Fruit fly (Drosophila melanogaster) whole organism, pupa: ENCODE measurements around the gene CG42556.

Experiments
- CG10348 ChIP-seq: fragments of 200-800 bp; sonication (Bioruptor generic); IDR thresholded peaks from 2 replicates; pipeline ENCODE4 v1.3.6; 2022; ENCODE audit warnings: missing biosample characterization, missing genetic modification characterization
- CG12605 ChIP-seq: fragments of 200-800 bp; sonication (Bioruptor generic); IDR thresholded peaks from 2 replicates; pipeline ENCODE4 v1.3.6; 2022; ENCODE audit warnings: missing biosample characterization, missing genetic modification characterization
- CG13204 ChIP-seq: fragments of 200-800 bp; sonication (Bioruptor generic); optimal IDR thresholded peaks from 2 replicates; lab custom pipeline; 2018; ENCODE audit warnings: missing biosample characterization, mild to moderate bottlenecking, missing genetic modification characterization, moderate library complexity
- CG14655 ChIP-seq: fragments of 200-800 bp; sonication (Bioruptor generic); optimal IDR thresholded peaks from 3 replicates; lab custom pipeline; 2017; ENCODE audit warnings: mild to moderate bottlenecking, missing biosample characterization, missing genetic modification reagents, missing genetic modification characterization
- CG15710 ChIP-seq: fragments of 200-800 bp; sonication (Bioruptor generic); optimal IDR thresholded peaks from 2 replicates; lab custom pipeline; 2018; ENCODE audit warnings: missing biosample characterization, mild to moderate bottlenecking, missing genetic modification characterization, moderate library complexity
- CG17806 ChIP-seq: fragments of 200-800 bp; sonication (Bioruptor generic); optimal IDR thresholded peaks from 2 replicates; lab custom pipeline; 2018; ENCODE audit warnings: missing biosample characterization, mild to moderate bottlenecking, missing genetic modification characterization, moderate library complexity
- CG32121 ChIP-seq: fragments of 200-800 bp; sonication (Bioruptor generic); IDR thresholded peaks from 2 replicates; pipeline ENCODE4 v1.3.6; 2022; ENCODE audit warnings: missing biosample characterization, missing genetic modification characterization
- CG34367 ChIP-seq: fragments of 200-800 bp; sonication (Bioruptor generic); optimal IDR thresholded peaks from 2 replicates; lab custom pipeline; 2018; ENCODE audit warnings: missing biosample characterization, mild to moderate bottlenecking, missing genetic modification characterization
- CG4496 ChIP-seq: fragments of 200-800 bp; sonication (Bioruptor generic); IDR thresholded peaks from 3 replicates; pipeline ENCODE4 v1.3.6; 2022; ENCODE audit warnings: missing biosample characterization, missing genetic modification characterization
- CG8159 ChIP-seq: fragments of 200-800 bp; sonication (Bioruptor generic); optimal IDR thresholded peaks from 3 replicates; lab custom pipeline; 2018; ENCODE audit warnings: missing biosample characterization, mild to moderate bottlenecking, missing genetic modification characterization, moderate library complexity
- CG8301 ChIP-seq: fragments of 200-800 bp; sonication (Bioruptor generic); optimal IDR thresholded peaks from 2 replicates; lab custom pipeline; 2018; ENCODE audit warnings: missing biosample characterization, mild to moderate bottlenecking, missing genetic modification characterization
- CG9948 ChIP-seq: fragments of 200-800 bp; sonication (Bioruptor generic); optimal IDR thresholded peaks from 2 replicates; lab custom pipeline; 2018; ENCODE audit warnings: missing biosample characterization, mild to moderate bottlenecking, missing genetic modification characterization, moderate library complexity
- D1 ChIP-seq: fragments of 200-800 bp; sonication (Bioruptor generic); optimal IDR thresholded peaks from 2 replicates; lab custom pipeline; 2018; ENCODE audit warnings: missing biosample characterization, mild to moderate bottlenecking, missing genetic modification characterization, moderate library complexity
- EcR ChIP-seq: fragments of 200-800 bp; sonication (Bioruptor generic); optimal IDR thresholded peaks from 3 replicates; lab custom pipeline; 2019; ENCODE audit warnings: missing biosample characterization, missing genetic modification characterization, mild to moderate bottlenecking, moderate library complexity, missing genetic modification reagents
- Ets98B ChIP-seq: fragments of 200-800 bp; sonication (Bioruptor generic); IDR thresholded peaks from 2 replicates; pipeline ENCODE4 v1.3.6; 2022; ENCODE audit warnings: missing biosample characterization, missing genetic modification characterization
- Pif1A ChIP-seq: fragments of 200-800 bp; sonication (Bioruptor generic); optimal IDR thresholded peaks from 3 replicates; lab custom pipeline; 2016; ENCODE audit warnings: missing biosample characterization, missing genetic modification characterization
- Pif1B ChIP-seq: fragments of 200-800 bp; sonication (Bioruptor generic); optimal IDR thresholded peaks from 3 replicates; lab custom pipeline; 2016; ENCODE audit warnings: missing biosample characterization, missing genetic modification characterization
- Snoo ChIP-seq: fragments of 200-800 bp; sonication (Bioruptor generic); optimal IDR thresholded peaks from 3 replicates; lab custom pipeline; 2017; ENCODE audit warnings: missing biosample characterization, mild to moderate bottlenecking, missing genetic modification characterization, inconsistent platforms
- fd96Ca ChIP-seq: fragments of 200-800 bp; sonication (Bioruptor generic); IDR thresholded peaks from 3 replicates; pipeline ENCODE4 v1.3.6; 2022; ENCODE audit warnings: missing biosample characterization, missing genetic modification characterization
- gl ChIP-seq: fragments of 200-800 bp; sonication (Bioruptor generic); optimal IDR thresholded peaks from 2 replicates; lab custom pipeline; 2018; ENCODE audit warnings: missing biosample characterization, mild to moderate bottlenecking, missing genetic modification characterization
- rn ChIP-seq: fragments of 200-800 bp; sonication (Bioruptor generic); IDR thresholded peaks from 2 replicates; pipeline ENCODE4 v1.3.6; 2022; ENCODE audit warnings: missing biosample characterization, missing genetic modification characterization

CG42556 gene

DNA sequence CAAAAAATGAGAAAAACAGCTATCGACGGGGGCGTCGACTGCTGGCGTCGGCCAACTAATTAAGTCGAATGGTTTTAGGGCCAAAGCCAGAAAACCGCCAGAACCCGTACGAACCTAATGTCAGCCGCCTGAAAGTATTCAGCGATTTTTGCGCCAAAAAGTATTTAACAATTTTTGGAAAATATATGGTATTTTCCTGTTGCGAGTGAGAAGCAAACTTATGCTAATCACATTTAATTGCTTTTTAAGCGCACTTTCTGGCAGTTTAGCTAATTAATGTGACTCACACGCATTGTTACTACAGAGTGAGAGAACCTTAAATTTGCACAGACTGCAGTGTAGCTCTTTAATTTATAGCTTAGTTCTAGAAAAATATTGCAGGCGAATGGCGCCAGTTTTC, 27.2 kb upstream of the CG42556 start:
- no peak for TF ChIP-seq CG8159 (tag; lab: Kevin White, UChicago)
- no peak for TF ChIP-seq rn (GFP tag; lab: Robert Waterston, UW)
- no peak for TF ChIP-seq CG32121 (GFP tag; lab: Robert Waterston, UW)
- no peak for TF ChIP-seq fd96Ca (GFP tag; lab: Robert Waterston, UW)
- no peak for TF ChIP-seq gl
- TF ChIP-seq CG13204, result no peak
- TF ChIP-seq CG9948 (tag; lab: Kevin White, UChicago), result no peak
- TF ChIP-seq Ets98B, result no peak
- no peak for TF ChIP-seq CG14655
- TF ChIP-seq CG34367, result no peak
- no peak for TF ChIP-seq CG17806 (tag; lab: Kevin White, UChicago)
- TF ChIP-seq CG10348 (GFP tag; lab: Robert Waterston, UW), result no peak
- TF ChIP-seq CG15710 (tag; lab: Kevin White, UChicago), result no peak
- TF ChIP-seq, all 21 proteins: peak for 0

DNA sequence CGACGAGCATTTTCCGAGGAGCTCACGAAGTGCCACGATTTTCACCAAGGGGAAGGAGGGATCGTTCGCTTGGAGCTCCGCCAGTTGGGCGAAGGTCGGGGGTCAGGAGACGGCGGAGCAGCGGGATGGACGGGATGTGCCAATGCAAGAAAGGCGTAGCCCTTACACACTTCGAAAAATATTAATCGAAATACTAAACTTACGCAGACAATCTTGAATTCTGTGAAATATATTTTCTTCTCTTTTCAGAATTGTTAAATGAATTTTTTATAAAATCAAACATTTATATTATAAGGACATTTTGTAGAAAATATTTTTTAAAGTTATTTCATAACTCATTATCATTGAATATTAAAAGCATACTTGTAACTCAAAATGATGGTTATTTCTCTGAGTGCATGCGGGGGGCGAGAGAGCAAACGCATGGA, 20.8 kb upstream of the CG42556 start:
- TF ChIP-seq gl, result no peak
- no peak for TF ChIP-seq CG9948 (tag; lab: Kevin White, UChicago)
- TF ChIP-seq CG15710 (tag; lab: Kevin White, UChicago), result no peak
- TF ChIP-seq CG8301 (tag; lab: Kevin White, UChicago), result peak; percentile 46
- TF ChIP-seq rn (GFP tag; lab: Robert Waterston, UW), result no peak
- TF ChIP-seq Snoo (tag; lab: Kevin White, UChicago), result no peak
- no peak for TF ChIP-seq CG8159 (tag; lab: Kevin White, UChicago)
- TF ChIP-seq Ets98B, result no peak
- TF ChIP-seq CG10348 (GFP tag; lab: Robert Waterston, UW), result 0 out of 2 replicates have a peak, but pooled peaks have one; percentile 13
- TF ChIP-seq CG32121 (GFP tag; lab: Robert Waterston, UW), result 0 out of 2 replicates have a peak, but pooled peaks have one; percentile 39
- TF ChIP-seq CG13204, result no peak
- TF ChIP-seq CG14655, result peak; percentile 68
- TF ChIP-seq Pif1B (GFP tag; lab: Kevin White, UChicago), result no peak
- TF ChIP-seq CG12605 (GFP tag; lab: Robert Waterston, UW), result no peak
- TF ChIP-seq fd96Ca (GFP tag; lab: Robert Waterston, UW), result no peak
- no peak for TF ChIP-seq EcR
- no peak for TF ChIP-seq CG34367
- TF ChIP-seq Pif1A, result peak; percentile 14
- no peak for TF ChIP-seq D1 (tag; lab: Kevin White, UChicago)
- TF ChIP-seq CG17806 (tag; lab: Kevin White, UChicago), result no peak
- no peak for TF ChIP-seq CG4496
- TF ChIP-seq, all 21 proteins: peak for 5

DNA sequence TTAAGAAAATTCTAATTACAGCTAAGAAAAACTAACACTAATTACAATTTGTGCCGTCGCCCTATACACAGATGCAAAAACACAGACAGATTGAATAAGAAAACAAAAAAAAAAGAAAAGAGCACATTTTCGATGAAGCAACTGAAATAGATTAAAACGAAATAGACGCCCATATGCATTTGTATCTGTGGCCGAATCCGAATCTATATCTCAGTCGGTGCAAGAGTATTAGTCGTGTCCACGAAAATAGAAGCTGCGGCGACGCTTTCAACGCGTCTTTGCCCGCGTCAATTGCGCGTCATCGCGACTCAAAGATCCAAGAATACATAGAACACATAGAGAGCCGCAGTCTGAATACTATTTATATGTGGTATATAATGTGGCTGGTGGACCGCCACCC, 14.8 kb upstream of the CG42556 start:
- TF ChIP-seq CG4496, result 0 out of 3 replicates have a peak, but pooled peaks have one; percentile 52
- peak; percentile 39; the same call in 1 of the 2 replicates for TF ChIP-seq CG32121 (GFP tag; lab: Robert Waterston, UW)
- peak; percentile 24; the same call in 1 of the 2 replicates for TF ChIP-seq Ets98B
- TF ChIP-seq CG13204, result no peak
- TF ChIP-seq CG14655, result peak; percentile 44
- peak; percentile 8 for TF ChIP-seq CG8301 (tag; lab: Kevin White, UChicago)
- no peak for TF ChIP-seq CG9948 (tag; lab: Kevin White, UChicago)

DNA sequence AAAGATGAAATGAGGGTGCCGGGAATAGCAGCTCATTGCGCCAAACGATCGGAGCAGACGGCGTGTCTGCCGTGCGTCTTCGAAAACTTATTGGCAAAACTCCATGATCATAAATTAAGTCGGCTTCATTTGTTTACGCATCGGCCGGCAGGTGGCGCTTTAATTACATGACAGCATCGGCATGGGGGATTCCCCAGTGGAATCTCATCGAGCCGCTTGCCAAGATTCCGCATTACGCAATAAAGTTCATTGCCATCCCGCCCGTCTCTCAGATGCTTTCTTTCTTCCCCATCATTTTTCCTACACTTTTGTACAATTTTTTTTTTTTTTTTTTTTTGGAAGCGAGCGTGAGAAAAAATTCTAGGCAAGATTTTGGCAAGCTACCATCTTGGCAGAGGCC, 13.2 kb upstream of the CG42556 start:
- TF ChIP-seq fd96Ca (GFP tag; lab: Robert Waterston, UW) (no peak), CG32121 (GFP tag; lab: Robert Waterston, UW) (peak; percentile 51; the same call in 1 of the 2 replicates)

DNA sequence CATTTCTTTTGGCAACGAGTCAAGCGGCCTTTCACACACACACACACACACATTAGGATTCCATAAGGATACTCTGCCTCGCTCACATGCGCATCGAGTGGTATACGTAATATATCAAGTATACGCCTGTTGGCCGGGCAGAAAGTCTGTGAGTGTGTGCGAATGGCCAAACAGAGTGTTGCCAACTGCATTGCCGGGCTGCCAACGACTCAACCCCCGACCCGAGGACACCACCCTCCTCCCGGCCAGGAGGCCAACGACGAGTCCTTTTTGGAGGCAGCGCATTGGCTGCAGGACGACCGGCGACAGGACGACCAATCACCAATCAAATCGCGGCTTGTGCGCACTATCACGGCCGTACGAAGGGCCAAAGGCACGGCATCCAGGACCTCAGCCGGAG, 12.0 kb upstream of the CG42556 start:
- no peak for TF ChIP-seq CG34367
- no peak for TF ChIP-seq Snoo (tag; lab: Kevin White, UChicago)
- TF ChIP-seq CG9948 (tag; lab: Kevin White, UChicago), result no peak
- TF ChIP-seq CG12605 (GFP tag; lab: Robert Waterston, UW), result no peak
- no peak for TF ChIP-seq D1 (tag; lab: Kevin White, UChicago)
- no peak for TF ChIP-seq CG13204
- TF ChIP-seq CG8159 (tag; lab: Kevin White, UChicago), result no peak
- TF ChIP-seq fd96Ca (GFP tag; lab: Robert Waterston, UW), result no peak
- no peak for TF ChIP-seq CG8301 (tag; lab: Kevin White, UChicago)
- no peak for TF ChIP-seq Ets98B
- no peak for TF ChIP-seq EcR
- TF ChIP-seq gl, result no peak
- no peak for TF ChIP-seq CG15710 (tag; lab: Kevin White, UChicago)
- TF ChIP-seq CG14655, result no peak
- TF ChIP-seq CG17806 (tag; lab: Kevin White, UChicago), result no peak
- no peak for TF ChIP-seq rn (GFP tag; lab: Robert Waterston, UW)
- TF ChIP-seq Pif1B (GFP tag; lab: Kevin White, UChicago), result no peak
- TF ChIP-seq CG4496, result no peak
- no peak for TF ChIP-seq CG32121 (GFP tag; lab: Robert Waterston, UW)

DNA sequence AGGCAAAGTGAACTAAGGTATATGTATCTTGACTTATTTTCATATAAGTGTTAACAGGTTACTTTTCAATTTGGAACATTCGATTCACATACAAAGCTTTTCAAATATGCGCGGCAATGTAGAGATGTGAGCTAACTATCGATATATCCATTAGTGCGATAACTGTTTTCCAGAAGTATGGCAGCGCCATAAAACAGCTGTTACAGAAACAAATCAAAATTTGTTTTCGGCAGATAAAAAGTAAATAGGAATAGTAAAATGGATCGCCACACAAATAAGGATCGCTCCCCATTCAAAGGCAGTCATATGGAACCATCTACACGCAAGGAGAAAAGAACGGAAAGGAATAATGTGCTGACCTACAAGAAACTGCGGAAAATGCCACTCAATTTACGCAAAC, 10.4 kb upstream of the CG42556 start, which contains the start of the genes CG32832, CG31743 and CG34313:
TSS of gene CG32832 (minus strand) at position 3 of the 400 bp plus-strand sequence.
TSS of gene CG31743 (plus strand) at position 230 of the 400 bp plus-strand sequence.
TSS of gene CG34313 (plus strand) at position 230 of the 400 bp plus-strand sequence.
- TF ChIP-seq CG10348 (GFP tag; lab: Robert Waterston, UW) (no peak), CG4496 (no peak), CG9948 (tag; lab: Kevin White, UChicago) (no peak), CG13204 (no peak), CG17806 (tag; lab: Kevin White, UChicago) (no peak), CG12605 (GFP tag; lab: Robert Waterston, UW) (no peak), Pif1A (no peak), CG15710 (tag; lab: Kevin White, UChicago) (no peak), CG32121 (GFP tag; lab: Robert Waterston, UW) (no peak), gl (no peak), Pif1B (GFP tag; lab: Kevin White, UChicago) (no peak)
